Fruit fly (Drosophila melanogaster) S2 (cell line): ENCODE results near the gene CG33331.

Experiments
- CG8478 ChIP-seq: fragments of >200 bp; optimal IDR thresholded peaks from 2 replicates; lab custom pipeline; 2018
- CTCF ChIP-seq, 2 experiments: fragments of >200 bp; optimal IDR thresholded peaks; 2 replicates each; lab custom pipeline; 2018

DNA sequence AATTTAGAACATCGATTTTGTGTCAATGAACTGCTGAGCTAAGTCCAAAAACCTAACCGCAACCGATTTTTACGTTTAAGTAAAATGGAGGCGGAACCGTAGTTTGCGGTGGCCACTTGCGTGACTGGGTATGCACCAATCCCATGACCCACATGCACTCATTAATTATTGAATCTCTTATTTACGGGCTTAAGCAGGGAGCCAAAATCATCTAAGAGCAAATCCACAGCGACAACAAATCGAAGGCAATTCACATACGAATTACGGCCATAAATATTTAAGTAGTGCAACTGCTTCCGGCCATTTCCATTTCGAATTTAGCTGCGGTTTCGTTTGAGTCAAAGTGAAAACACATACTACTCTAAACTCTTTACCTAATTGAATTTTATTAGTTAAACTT is 21.4 kb upstream of the CG33331 start:
- TF ChIP-seq CG8478 (no peak), CTCF (optimal IDR thresholded peaks at IDR 0.05; lab: Kevin White, UChicago) (no peak)
